Worm (Caenorhabditis elegans) whole organism, L4 larva: ENCODE measurements around the gene algn-5.

Experiments
- aha-1 ChIP-seq: fragments of 150-350 bp; peaks from one replicate; lab custom pipeline; 2014; ENCODE audit warnings: missing biosample characterization, missing genetic modification characterization
- dmd-6 ChIP-seq: fragments of 200-800 bp; sonication (Bioruptor generic); IDR thresholded peaks from 2 replicates; pipeline ENCODE4 v1.3.6; 2022; ENCODE audit warnings: missing genetic modification reagents, missing genetic modification characterization, missing compliant biosample characterization
- dve-1 ChIP-seq: sonication (generic microtip); optimal IDR thresholded peaks from 2 replicates; lab custom pipeline; 2017; ENCODE audit warnings: antibody characterized with exemption, mild to moderate bottlenecking, missing genetic modification characterization, missing compliant biosample characterization; ENCODE audit not compliant: insufficient read depth
- unc-39 ChIP-seq: sonication (generic microtip); optimal IDR thresholded peaks from 2 replicates; lab custom pipeline; 2017; ENCODE audit warnings: missing biosample characterization, missing genetic modification characterization

- no peak for TF ChIP-seq unc-39 (tag; lab: Kevin White, UChicago)
- peak; percentile 86 for TF ChIP-seq aha-1 (tag; lab: Kevin White, UChicago)
- TF ChIP-seq dve-1 (tag; lab: Kevin White, UChicago), result peak; percentile 82
- TF ChIP-seq dmd-6, result peak; percentile 71
Observed at ce11 chrV:4194587-4195211, 678 bp upstream of the algn-5 start, which contains the start of gene Y45G5AM.9.
